Worm (Caenorhabditis elegans) whole organism, mixed stage, embryonic: ENCODE measurements around the gene rpl-32.

Experiments
- M03D4.4 ChIP-seq: sonication (generic microtip); optimal IDR thresholded peaks from 2 replicates; lab custom pipeline; 2017; ENCODE audit warnings: mild to moderate bottlenecking, missing genetic modification characterization, missing compliant biosample characterization
- bed-3 ChIP-seq: fragments of 200-800 bp; sonication (Bioruptor generic); optimal IDR thresholded peaks from 3 replicates; lab custom pipeline; 2018; ENCODE audit warnings: mild to moderate bottlenecking, missing genetic modification characterization, moderate library complexity, missing compliant biosample characterization
- blmp-1 ChIP-seq: fragments of 150-350 bp; optimal IDR thresholded peaks from 2 replicates; lab custom pipeline; 2014; ENCODE audit warnings: missing biosample characterization, missing genetic modification characterization
- ceh-39 ChIP-seq: fragments of 150-350 bp; optimal IDR thresholded peaks from 2 replicates; lab custom pipeline; 2014; ENCODE audit warnings: missing biosample characterization, missing genetic modification characterization
- ceh-43 ChIP-seq: fragments of 200-800 bp; sonication (Bioruptor generic); optimal IDR thresholded peaks from 2 replicates; lab custom pipeline; 2018; ENCODE audit warnings: mild to moderate bottlenecking, missing genetic modification characterization, moderate library complexity, missing compliant biosample characterization
- ceh-83 ChIP-seq: fragments of 200-800 bp; sonication (Bioruptor generic); optimal IDR thresholded peaks from 2 replicates; lab custom pipeline; 2018; ENCODE audit warnings: mild to moderate bottlenecking, missing genetic modification characterization, missing compliant biosample characterization
- ces-1 ChIP-seq: fragments of 150-350 bp; optimal IDR thresholded peaks from 2 replicates; lab custom pipeline; 2014; ENCODE audit warnings: missing biosample characterization, missing genetic modification reagents, missing genetic modification characterization
- cnd-1 ChIP-seq: fragments of 200-800 bp; sonication (Bioruptor generic); optimal IDR thresholded peaks from 2 replicates; lab custom pipeline; 2018; ENCODE audit warnings: mild to moderate bottlenecking, missing genetic modification characterization, missing compliant biosample characterization
- drap-1 ChIP-seq: fragments of 200-800 bp; sonication (Bioruptor generic); optimal IDR thresholded peaks from 3 replicates; lab custom pipeline; 2018; ENCODE audit warnings: mild to moderate bottlenecking, missing genetic modification characterization, missing compliant biosample characterization
- elt-1 ChIP-seq: sonication (generic microtip); optimal IDR thresholded peaks from 2 replicates; lab custom pipeline; 2017; ENCODE audit warnings: missing genetic modification characterization, mild to moderate bottlenecking, missing compliant biosample characterization, antibody characterized with exemption, moderate library complexity, borderline replicate concordance; ENCODE audit not compliant: insufficient read depth
- elt-3 ChIP-seq: fragments of 150-350 bp; optimal IDR thresholded peaks from 2 replicates; lab custom pipeline; 2014; ENCODE audit warnings: missing biosample characterization, missing genetic modification characterization
- flh-1 ChIP-seq: fragments of 200-800 bp; sonication (Bioruptor generic); optimal IDR thresholded peaks from 2 replicates; lab custom pipeline; 2018; ENCODE audit warnings: mild to moderate bottlenecking, missing genetic modification characterization, moderate library complexity, missing compliant biosample characterization
- ham-2 ChIP-seq: fragments of 200-800 bp; sonication (Bioruptor generic); optimal IDR thresholded peaks from 2 replicates; lab custom pipeline; 2018; ENCODE audit warnings: mild to moderate bottlenecking, missing genetic modification characterization, missing compliant biosample characterization
- hlh-1 ChIP-seq: fragments of 150-350 bp; optimal IDR thresholded peaks from 2 replicates; lab custom pipeline; 2014; ENCODE audit warnings: missing biosample characterization, missing genetic modification reagents, missing genetic modification characterization
- lin-13 ChIP-seq: fragments of 150-350 bp; optimal IDR thresholded peaks from 2 replicates; lab custom pipeline; 2014; ENCODE audit warnings: missing biosample characterization, missing genetic modification characterization
- lin-32 ChIP-seq: fragments of 200-800 bp; sonication (Bioruptor generic); optimal IDR thresholded peaks from 2 replicates; lab custom pipeline; 2018; ENCODE audit warnings: mild to moderate bottlenecking, missing genetic modification characterization, missing compliant biosample characterization
- lsy-2 ChIP-seq: fragments of 150-350 bp; optimal IDR thresholded peaks from 2 replicates; lab custom pipeline; 2014; ENCODE audit warnings: missing biosample characterization, missing genetic modification characterization
- mab-5 ChIP-seq: fragments of 150-350 bp; optimal IDR thresholded peaks from 2 replicates; lab custom pipeline; 2014; ENCODE audit warnings: missing biosample characterization, missing genetic modification characterization
- mep-1 ChIP-seq: fragments of 150-350 bp; optimal IDR thresholded peaks from 2 replicates; lab custom pipeline; 2017; ENCODE audit warnings: missing biosample characterization, missing genetic modification reagents, missing genetic modification characterization, inconsistent platforms
- mls-2 ChIP-seq: sonication (generic microtip); optimal IDR thresholded peaks from 2 replicates; lab custom pipeline; 2016; ENCODE audit warnings: mild to moderate bottlenecking, missing genetic modification characterization, moderate library complexity, missing compliant biosample characterization
- nhr-12 ChIP-seq: fragments of 150-350 bp; optimal IDR thresholded peaks from 2 replicates; lab custom pipeline; 2014; ENCODE audit warnings: missing biosample characterization, missing genetic modification characterization
- nhr-2 ChIP-seq: fragments of 150-350 bp; optimal IDR thresholded peaks from 2 replicates; lab custom pipeline; 2014; ENCODE audit warnings: missing biosample characterization, missing genetic modification characterization
- nhr-237 ChIP-seq: fragments of 150-350 bp; optimal IDR thresholded peaks from 2 replicates; lab custom pipeline; 2014; ENCODE audit warnings: missing biosample characterization, missing genetic modification characterization
- nhr-28 ChIP-seq: fragments of 150-350 bp; optimal IDR thresholded peaks from 2 replicates; lab custom pipeline; 2014; ENCODE audit warnings: missing biosample characterization, missing genetic modification characterization
- pha-4 ChIP-seq: fragments of 150-350 bp; optimal IDR thresholded peaks from 2 replicates; lab custom pipeline; 2018; ENCODE audit warnings: missing biosample characterization, missing genetic modification reagents, missing genetic modification characterization
- sem-2 ChIP-seq: fragments of 200-800 bp; sonication (Bioruptor generic); optimal IDR thresholded peaks from 2 replicates; lab custom pipeline; 2018; ENCODE audit warnings: mild to moderate bottlenecking, missing genetic modification characterization, missing compliant biosample characterization
- snpc-4 ChIP-seq: fragments of 150-350 bp; optimal IDR thresholded peaks from 2 replicates; lab custom pipeline; 2014; ENCODE audit warnings: missing biosample characterization, missing genetic modification characterization
- sptf-1 ChIP-seq: sonication (generic microtip); optimal IDR thresholded peaks from 2 replicates; lab custom pipeline; 2017; ENCODE audit warnings: mild to moderate bottlenecking, missing genetic modification characterization, moderate library complexity, missing compliant biosample characterization
- tbx-8 ChIP-seq: fragments of 200-800 bp; sonication (Bioruptor generic); optimal IDR thresholded peaks from 2 replicates; lab custom pipeline; 2018; ENCODE audit warnings: mild to moderate bottlenecking, missing genetic modification characterization, moderate library complexity, missing compliant biosample characterization
- unc-120 ChIP-seq: sonication (generic microtip); optimal IDR thresholded peaks from 2 replicates; lab custom pipeline; 2017; ENCODE audit warnings: missing genetic modification characterization, missing compliant biosample characterization; ENCODE audit not compliant: poor library complexity, severe bottlenecking
- unc-39 ChIP-seq: fragments of 150-350 bp; optimal IDR thresholded peaks from 2 replicates; lab custom pipeline; 2014; ENCODE audit warnings: missing biosample characterization, missing genetic modification characterization
- unc-62 ChIP-seq: fragments of 150-350 bp; optimal IDR thresholded peaks from 2 replicates; lab custom pipeline; 2014; ENCODE audit warnings: missing biosample characterization, missing genetic modification reagents, missing genetic modification characterization
- zip-8 ChIP-seq: fragments of 150-350 bp; optimal IDR thresholded peaks from 2 replicates; lab custom pipeline; 2014; ENCODE audit warnings: missing biosample characterization, missing genetic modification characterization
- ztf-11 ChIP-seq: fragments of 150-350 bp; optimal IDR thresholded peaks from 2 replicates; lab custom pipeline; 2014; ENCODE audit warnings: missing biosample characterization, missing genetic modification characterization

The rpl-32 gene

DNA sequence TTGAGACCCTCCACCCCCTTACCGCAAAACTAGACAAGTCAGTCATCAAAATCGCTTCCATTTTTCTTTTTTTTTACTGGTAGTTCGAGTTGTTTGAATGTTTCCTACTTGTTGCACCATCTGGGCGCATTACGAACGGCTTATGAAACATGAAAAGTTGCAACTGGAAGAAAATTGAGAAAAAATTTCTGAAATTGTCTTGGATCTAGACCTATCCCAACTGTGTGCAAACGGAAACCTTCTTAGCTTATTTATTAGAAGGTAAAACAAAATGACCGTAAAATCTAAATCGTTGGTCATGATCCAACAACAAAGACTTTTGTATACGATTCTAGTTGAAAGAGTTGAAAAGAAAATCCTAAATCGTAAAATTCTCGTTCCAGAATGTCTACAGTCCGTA is 17.6 kb upstream of the rpl-32 start:
- no peak for TF ChIP-seq cnd-1 (tag; lab: Kevin White, UChicago)
- TF ChIP-seq mab-5: no peak
- no peak for TF ChIP-seq elt-1
- no peak for TF ChIP-seq bed-3 (GFP tag; lab: Kevin White, UChicago)
- TF ChIP-seq drap-1 (GFP tag; lab: Kevin White, UChicago): no peak
- TF ChIP-seq M03D4.4: no peak
- no peak for TF ChIP-seq ceh-39
- TF ChIP-seq blmp-1 (tag; lab: Kevin White, UChicago): no peak
- no peak for TF ChIP-seq sptf-1 (tag; lab: Kevin White, UChicago)
- TF ChIP-seq nhr-237: no peak
- no peak for TF ChIP-seq flh-1 (GFP tag; lab: Kevin White, UChicago)
- TF ChIP-seq unc-120 (tag; lab: Kevin White, UChicago): no peak

DNA sequence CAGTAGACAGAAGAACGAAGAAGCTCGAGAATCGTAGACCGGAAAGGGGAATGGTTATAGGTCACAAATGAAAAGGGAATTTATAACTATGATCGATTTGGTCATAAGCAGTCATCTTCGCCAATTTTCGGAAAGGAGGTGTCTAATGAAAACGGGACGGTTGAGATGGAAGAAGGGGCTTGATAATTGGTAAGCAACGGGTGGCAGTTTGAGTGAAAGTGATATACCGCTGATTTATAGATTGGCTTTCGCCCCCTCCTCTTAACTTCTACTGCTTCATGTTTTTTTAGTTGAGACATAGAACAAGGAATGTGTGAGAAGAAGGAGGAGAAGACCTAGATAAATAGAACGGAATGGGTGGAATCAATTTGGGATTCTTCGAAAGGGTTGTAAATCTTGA is 15.9 kb upstream of the rpl-32 start:
- TF ChIP-seq drap-1 (GFP tag; lab: Kevin White, UChicago): no peak
- TF ChIP-seq snpc-4 (tag; lab: Kevin White, UChicago): no peak
- no peak for TF ChIP-seq nhr-237
- TF ChIP-seq pha-4: no peak
- TF ChIP-seq, all 35 proteins: peak for 0

DNA sequence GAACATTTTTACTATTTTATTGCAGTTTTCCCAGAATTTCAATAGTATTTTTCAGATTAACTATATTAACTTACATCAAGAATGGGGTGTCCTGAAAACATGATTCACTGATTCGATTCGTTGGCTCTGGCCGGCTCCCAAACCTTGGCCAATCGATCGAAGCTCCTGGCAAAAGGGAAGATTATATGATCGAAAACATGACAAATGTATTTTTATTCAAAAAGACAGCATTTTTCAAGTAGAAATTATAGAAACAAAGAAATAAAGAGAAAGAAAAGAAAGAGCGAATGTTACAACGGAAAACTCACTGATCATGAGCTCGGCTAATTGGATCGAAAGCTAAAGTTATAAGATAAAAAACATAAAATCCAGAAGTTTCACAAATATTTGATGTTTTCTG is 13.9 kb upstream of the rpl-32 start, which contains the start of gene T24B8.4:
Gene T24B8.4 (minus strand): TSS at position 101 of the 400 bp plus-strand sequence.
- TF ChIP-seq sptf-1 (tag; lab: Kevin White, UChicago): no peak
- no peak for TF ChIP-seq lin-13 (tag; lab: Kevin White, UChicago)
- TF ChIP-seq unc-39 (tag; lab: Kevin White, UChicago): no peak
- TF ChIP-seq ceh-39: no peak
- no peak for TF ChIP-seq bed-3 (GFP tag; lab: Kevin White, UChicago)
- no peak for TF ChIP-seq pha-4
- TF ChIP-seq ces-1 (GFP tag; lab: Kevin White, UChicago): no peak
- no peak for TF ChIP-seq flh-1 (GFP tag; lab: Kevin White, UChicago)
- no peak for TF ChIP-seq nhr-237
- TF ChIP-seq elt-3 (tag; lab: Kevin White, UChicago): no peak
- TF ChIP-seq blmp-1 (tag; lab: Kevin White, UChicago): no peak
- no peak for TF ChIP-seq nhr-12 (tag; lab: Kevin White, UChicago)
- no peak for TF ChIP-seq snpc-4 (tag; lab: Kevin White, UChicago)
- no peak for TF ChIP-seq mep-1 (tag; lab: Kevin White, UChicago)

DNA sequence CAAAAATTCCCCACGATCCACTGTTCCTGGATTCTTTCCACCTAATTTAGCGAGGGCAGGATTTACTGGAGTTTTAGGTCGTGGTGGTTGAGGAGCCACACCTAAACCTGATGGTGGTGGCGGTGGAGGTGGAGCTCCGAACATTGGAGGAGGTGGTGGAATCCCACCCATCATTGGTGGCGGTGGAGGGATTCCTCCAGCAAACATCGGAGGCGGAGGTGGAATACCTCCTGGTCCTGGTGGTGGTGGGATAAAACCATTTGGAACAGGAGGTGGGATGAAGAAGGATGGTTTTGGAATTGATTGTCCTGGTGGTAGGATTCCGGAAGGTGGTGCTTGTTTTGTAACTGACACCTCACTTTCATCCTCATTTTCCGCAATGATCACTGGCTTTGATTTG is 13.0 kb upstream of the rpl-32 start:
- no peak for TF ChIP-seq drap-1 (GFP tag; lab: Kevin White, UChicago)
- no peak for TF ChIP-seq hlh-1
- TF ChIP-seq sem-2 (GFP tag; lab: Kevin White, UChicago): no peak
- no peak for TF ChIP-seq snpc-4 (tag; lab: Kevin White, UChicago)
- TF ChIP-seq pha-4: no peak
- no peak for TF ChIP-seq unc-62 (GFP tag; lab: Kevin White, UChicago)
- TF ChIP-seq M03D4.4: no peak
- no peak for TF ChIP-seq lin-32 (GFP tag; lab: Kevin White, UChicago)
- no peak for TF ChIP-seq bed-3 (GFP tag; lab: Kevin White, UChicago)
- no peak for TF ChIP-seq sptf-1 (tag; lab: Kevin White, UChicago)
- TF ChIP-seq mep-1 (tag; lab: Kevin White, UChicago): no peak
- no peak for TF ChIP-seq elt-3 (tag; lab: Kevin White, UChicago)
- no peak for TF ChIP-seq nhr-28 (tag; lab: Kevin White, UChicago)
- TF ChIP-seq ham-2 (GFP tag; lab: Kevin White, UChicago): no peak
- TF ChIP-seq zip-8: no peak

DNA sequence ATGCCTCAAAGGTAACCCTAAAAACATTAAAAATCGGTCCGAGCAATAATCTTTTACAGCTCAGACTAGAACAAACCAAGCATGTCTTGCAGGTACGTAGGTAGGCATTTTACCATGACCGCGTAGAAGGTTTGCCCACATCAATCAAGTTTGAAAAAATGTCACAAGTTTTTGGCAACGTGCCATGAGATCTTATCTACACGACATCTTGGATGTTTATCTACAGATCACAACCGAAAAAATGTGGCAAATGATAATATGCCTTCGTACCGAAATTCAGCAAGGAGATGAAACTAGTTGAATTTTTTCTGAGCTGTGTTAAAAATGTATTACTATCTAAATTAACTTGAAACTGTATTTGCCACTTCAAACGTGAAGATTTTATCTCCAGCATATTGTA is 7.6 kb upstream of the rpl-32 start:
- TF ChIP-seq sem-2 (GFP tag; lab: Kevin White, UChicago): no peak
- peak; percentile 19 for TF ChIP-seq unc-62 (GFP tag; lab: Kevin White, UChicago)
- TF ChIP-seq elt-1: peak; percentile 88

DNA sequence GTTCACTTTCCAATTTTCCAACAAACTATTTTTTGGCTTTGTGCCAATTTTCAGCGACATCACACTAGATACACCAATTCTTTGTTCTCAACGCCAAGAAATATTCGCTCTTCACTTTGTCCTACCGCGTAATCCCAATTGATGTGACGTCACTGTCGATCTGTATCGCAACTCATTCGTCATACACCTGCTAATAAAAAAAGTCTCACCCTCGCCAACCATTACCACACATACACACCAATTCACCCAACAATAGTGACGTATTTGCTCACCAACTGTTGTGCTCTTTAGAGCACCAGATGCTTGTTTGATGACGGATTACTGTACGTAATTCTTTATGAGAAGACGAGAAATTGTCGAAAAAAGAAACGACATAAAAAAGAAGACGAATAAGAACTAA is 6.5 kb upstream of the rpl-32 start:
- TF ChIP-seq unc-62 (GFP tag; lab: Kevin White, UChicago): peak; percentile 57
- TF ChIP-seq flh-1 (GFP tag; lab: Kevin White, UChicago): no peak
- TF ChIP-seq mls-2 (tag; lab: Kevin White, UChicago): no peak
- TF ChIP-seq nhr-12 (tag; lab: Kevin White, UChicago): peak; percentile 40
- TF ChIP-seq nhr-237: no peak
- peak; percentile 81 for TF ChIP-seq cnd-1 (tag; lab: Kevin White, UChicago)
- TF ChIP-seq elt-3 (tag; lab: Kevin White, UChicago): no peak
- no peak for TF ChIP-seq blmp-1 (tag; lab: Kevin White, UChicago)
- TF ChIP-seq sem-2 (GFP tag; lab: Kevin White, UChicago): no peak
- TF ChIP-seq lin-32 (GFP tag; lab: Kevin White, UChicago): peak; percentile 4
- no peak for TF ChIP-seq lin-13 (tag; lab: Kevin White, UChicago)
- no peak for TF ChIP-seq pha-4
- TF ChIP-seq ham-2 (GFP tag; lab: Kevin White, UChicago): no peak
- no peak for TF ChIP-seq ceh-43
- TF ChIP-seq drap-1 (GFP tag; lab: Kevin White, UChicago): no peak
- TF ChIP-seq ces-1 (GFP tag; lab: Kevin White, UChicago): no peak
- no peak for TF ChIP-seq sptf-1 (tag; lab: Kevin White, UChicago)
- no peak for TF ChIP-seq nhr-28 (tag; lab: Kevin White, UChicago)
- no peak for TF ChIP-seq tbx-8 (GFP tag; lab: Kevin White, UChicago)
- no peak for TF ChIP-seq ceh-83 (GFP tag; lab: Kevin White, UChicago)
- TF ChIP-seq ceh-39: peak; percentile 26
- TF ChIP-seq snpc-4 (tag; lab: Kevin White, UChicago): no peak
- peak; percentile 87 for TF ChIP-seq zip-8
- no peak for TF ChIP-seq bed-3 (GFP tag; lab: Kevin White, UChicago)
- peak; percentile 71 for TF ChIP-seq hlh-1
- TF ChIP-seq ztf-11 (tag; lab: Kevin White, UChicago): no peak
- TF ChIP-seq nhr-2 (tag; lab: Kevin White, UChicago): peak; percentile 92
- no peak for TF ChIP-seq unc-39 (tag; lab: Kevin White, UChicago)
- TF ChIP-seq M03D4.4: no peak
- TF ChIP-seq mep-1 (tag; lab: Kevin White, UChicago): no peak
- TF ChIP-seq elt-1: no peak
- peak; percentile 49 for TF ChIP-seq lsy-2 (tag; lab: Kevin White, UChicago)
